Worm (Caenorhabditis elegans) whole organism, L3 larva: Measurements from ENCODE around the gene R102.11.

ENCODE experiments used
- R02D3.7 ChIP-seq: fragments of 150-350 bp; optimal IDR thresholded peaks from 2 replicates; lab custom pipeline; 2014; ENCODE audit warnings: missing biosample characterization, missing genetic modification characterization
- ZK546.5 ChIP-seq: sonication (generic microtip); optimal IDR thresholded peaks from 2 replicates; lab custom pipeline; 2017; ENCODE audit warnings: missing biosample characterization, missing genetic modification characterization
- aly-2 ChIP-seq: fragments of 150-350 bp; optimal IDR thresholded peaks from 2 replicates; lab custom pipeline; 2014; ENCODE audit warnings: missing biosample characterization, missing genetic modification characterization
- ama-1 ChIP-seq: fragments of 150-350 bp; optimal IDR thresholded peaks from 2 replicates; lab custom pipeline; 2018
- ceh-82 ChIP-seq: fragments of 150-350 bp; optimal IDR thresholded peaks from 2 replicates; lab custom pipeline; 2014; ENCODE audit warnings: missing biosample characterization, missing genetic modification characterization
- daf-12 ChIP-seq: fragments of 150-350 bp; optimal IDR thresholded peaks from 2 replicates; lab custom pipeline; 2014; ENCODE audit warnings: missing biosample characterization, missing genetic modification reagents, missing genetic modification characterization
- egl-27 ChIP-seq: sonication (generic microtip); optimal IDR thresholded peaks from 4 replicates; lab custom pipeline; 2017; ENCODE audit warnings: missing biosample characterization, missing genetic modification reagents, missing genetic modification characterization
- elt-2 ChIP-seq: sonication (generic microtip); optimal IDR thresholded peaks from 2 replicates; lab custom pipeline; 2016; ENCODE audit warnings: missing genetic modification reagents, mild to moderate bottlenecking, missing genetic modification characterization, missing compliant biosample characterization
- fkh-10 ChIP-seq: sonication (generic microtip); optimal IDR thresholded peaks from 2 replicates; lab custom pipeline; 2017; ENCODE audit warnings: missing biosample characterization, missing genetic modification reagents, missing genetic modification characterization
- fos-1 ChIP-seq: fragments of 150-350 bp; optimal IDR thresholded peaks from 2 replicates; lab custom pipeline; 2014; ENCODE audit warnings: missing biosample characterization, missing genetic modification characterization
- hmg-11 ChIP-seq: sonication (generic microtip); optimal IDR thresholded peaks from 2 replicates; lab custom pipeline; 2016; ENCODE audit warnings: missing genetic modification characterization, missing compliant biosample characterization
- jun-1 ChIP-seq: fragments of 150-350 bp; optimal IDR thresholded peaks from 2 replicates; lab custom pipeline; 2014; ENCODE audit warnings: missing biosample characterization, missing genetic modification reagents, missing genetic modification characterization
- lin-15B ChIP-seq: fragments of 150-350 bp; optimal IDR thresholded peaks from 2 replicates; lab custom pipeline; 2014; ENCODE audit warnings: missing biosample characterization, missing genetic modification characterization
- lin-39 ChIP-seq: fragments of 150-350 bp; optimal IDR thresholded peaks from 2 replicates; lab custom pipeline; 2018; ENCODE audit warnings: missing biosample characterization, missing genetic modification reagents, missing genetic modification characterization
- mdl-1 ChIP-seq: fragments of 150-350 bp; optimal IDR thresholded peaks from 2 replicates; lab custom pipeline; 2014; ENCODE audit warnings: missing biosample characterization, missing genetic modification characterization
- mml-1 ChIP-seq: fragments of 150-350 bp; sonication (generic microtip); optimal IDR thresholded peaks from 3 replicates; lab custom pipeline; 2014; ENCODE audit warnings: missing biosample characterization, missing genetic modification characterization
- nhr-11 ChIP-seq: fragments of 150-350 bp; optimal IDR thresholded peaks from 2 replicates; lab custom pipeline; 2014; ENCODE audit warnings: missing biosample characterization, missing genetic modification characterization
- nhr-23 ChIP-seq: fragments of 150-350 bp; optimal IDR thresholded peaks from 2 replicates; lab custom pipeline; 2014; ENCODE audit warnings: missing biosample characterization, missing genetic modification reagents, missing genetic modification characterization
- nhr-25 ChIP-seq: sonication (generic microtip); optimal IDR thresholded peaks from 2 replicates; lab custom pipeline; 2017; ENCODE audit warnings: missing biosample characterization, missing genetic modification characterization
- nhr-28 ChIP-seq: fragments of 150-350 bp; optimal IDR thresholded peaks from 2 replicates; lab custom pipeline; 2014; ENCODE audit warnings: missing biosample characterization, missing genetic modification characterization
- nhr-43 ChIP-seq: sonication (generic microtip); optimal IDR thresholded peaks from 2 replicates; lab custom pipeline; 2016; ENCODE audit warnings: mild to moderate bottlenecking, missing genetic modification characterization, missing compliant biosample characterization; ENCODE audit not compliant: poor library complexity, severe bottlenecking
- nhr-67 ChIP-seq: fragments of 150-350 bp; optimal IDR thresholded peaks from 2 replicates; lab custom pipeline; 2014; ENCODE audit warnings: missing biosample characterization, missing genetic modification characterization
- nhr-76 ChIP-seq: fragments of 150-350 bp; sonication (generic microtip); optimal IDR thresholded peaks from 5 replicates; lab custom pipeline; 2014; ENCODE audit warnings: missing biosample characterization, missing genetic modification characterization
- nhr-77 ChIP-seq: fragments of 150-350 bp; optimal IDR thresholded peaks from 2 replicates; lab custom pipeline; 2014; ENCODE audit warnings: missing biosample characterization, missing genetic modification characterization
- pha-4 ChIP-seq: fragments of 150-350 bp; optimal IDR thresholded peaks from 2 replicates; lab custom pipeline; 2014; ENCODE audit warnings: missing biosample characterization, missing genetic modification reagents, missing genetic modification characterization
- pqm-1 ChIP-seq: fragments of 150-350 bp; optimal IDR thresholded peaks from 2 replicates; lab custom pipeline; 2017; ENCODE audit warnings: missing biosample characterization, missing genetic modification characterization, inconsistent platforms
- sea-2 ChIP-seq: fragments of 150-350 bp; sonication (generic microtip); optimal IDR thresholded peaks from 4 replicates; lab custom pipeline; 2014; ENCODE audit warnings: missing biosample characterization, missing genetic modification reagents, missing genetic modification characterization
- skn-1 ChIP-seq: fragments of 150-350 bp; optimal IDR thresholded peaks from 2 replicates; lab custom pipeline; 2014; ENCODE audit warnings: missing biosample characterization, missing genetic modification characterization
- snpc-4 ChIP-seq: fragments of 150-350 bp; optimal IDR thresholded peaks from 2 replicates; lab custom pipeline; 2014; ENCODE audit warnings: missing biosample characterization, missing genetic modification characterization
- tbx-2 ChIP-seq: sonication (generic microtip); optimal IDR thresholded peaks from 2 replicates; lab custom pipeline; 2016; ENCODE audit warnings: mild to moderate bottlenecking, missing genetic modification characterization, missing compliant biosample characterization
- unc-39 ChIP-seq: sonication (generic microtip); optimal IDR thresholded peaks from 4 replicates; lab custom pipeline; 2017; ENCODE audit warnings: missing biosample characterization, missing genetic modification characterization
- unc-62 ChIP-seq: fragments of 150-350 bp; sonication (generic microtip); optimal IDR thresholded peaks from 4 replicates; lab custom pipeline; 2014; ENCODE audit warnings: missing biosample characterization, missing genetic modification reagents, missing genetic modification characterization

Gene R102.11

DNA sequence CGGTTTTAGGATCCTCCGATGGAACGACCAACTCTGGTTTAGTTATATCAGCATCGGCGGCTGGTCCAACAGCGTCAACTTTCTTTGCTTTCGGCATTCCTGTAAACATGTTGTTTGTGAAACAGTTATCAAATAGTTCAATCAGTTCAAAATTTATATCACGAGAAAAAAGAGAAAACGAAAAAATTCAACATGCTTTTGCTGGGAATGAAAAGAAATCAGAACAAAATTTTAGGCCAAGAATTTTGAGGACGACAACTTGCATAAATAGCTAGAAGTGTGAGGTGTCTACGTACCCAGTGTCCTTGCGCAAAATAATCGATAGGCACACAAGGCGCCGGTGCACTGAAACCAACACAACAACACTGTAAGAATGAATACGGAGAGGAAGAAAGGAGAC is 19.2 kb downstream of the R102.11 start, which contains the start of gene K08C7.4:
K08C7.4 (minus strand) TSS at position 101 of the 400 bp plus-strand sequence.
- TF ChIP-seq nhr-76: no peak
- TF ChIP-seq nhr-23 (tag; lab: Kevin White, UChicago): no peak
- TF ChIP-seq mml-1 (tag; lab: Kevin White, UChicago): no peak
- no peak for TF ChIP-seq unc-39
- no peak for TF ChIP-seq snpc-4 (tag; lab: Kevin White, UChicago)
- no peak for TF ChIP-seq skn-1 (tag; lab: Kevin White, UChicago)
- TF ChIP-seq hmg-11 (tag; lab: Kevin White, UChicago): no peak
- no peak for TF ChIP-seq sea-2 (GFP tag; lab: Kevin White, UChicago)
- TF ChIP-seq lin-15B (tag; lab: Kevin White, UChicago): no peak

DNA sequence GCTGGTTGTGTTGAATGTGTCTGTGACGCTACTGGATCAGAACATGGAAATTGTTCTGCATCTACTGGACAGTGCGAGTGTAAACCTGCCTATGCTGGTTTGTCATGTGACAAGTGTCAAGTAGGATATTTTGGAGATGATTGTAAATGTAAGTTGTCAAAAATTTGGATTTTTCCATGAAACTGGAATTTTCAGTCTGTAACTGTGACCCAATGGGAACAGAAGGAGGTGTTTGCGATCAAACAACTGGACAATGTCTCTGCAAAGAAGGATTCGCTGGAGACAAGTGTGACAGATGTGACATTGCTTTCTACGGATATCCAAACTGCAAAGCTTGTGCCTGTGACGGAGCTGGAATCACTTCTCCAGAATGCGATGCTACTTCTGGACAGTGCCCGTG is 31.0 kb downstream of the R102.11 start:
- TF ChIP-seq nhr-67: no peak
- no peak for TF ChIP-seq nhr-23 (tag; lab: Kevin White, UChicago)
- no peak for TF ChIP-seq jun-1
- no peak for TF ChIP-seq daf-12
- no peak for TF ChIP-seq nhr-76
- no peak for TF ChIP-seq pha-4 (tag; lab: Kevin White, UChicago)
- TF ChIP-seq nhr-25 (tag; lab: Kevin White, UChicago): no peak
- no peak for TF ChIP-seq egl-27
- TF ChIP-seq ceh-82 (tag; lab: Kevin White, UChicago): no peak
- TF ChIP-seq mml-1 (tag; lab: Kevin White, UChicago): no peak
- TF ChIP-seq mdl-1 (tag; lab: Kevin White, UChicago): no peak
- no peak for TF ChIP-seq tbx-2 (tag; lab: Kevin White, UChicago)
- TF ChIP-seq hmg-11 (tag; lab: Kevin White, UChicago): no peak
- no peak for TF ChIP-seq skn-1 (tag; lab: Kevin White, UChicago)
- no peak for TF ChIP-seq nhr-28 (tag; lab: Kevin White, UChicago)
- TF ChIP-seq nhr-11 (tag; lab: Kevin White, UChicago): no peak
- TF ChIP-seq aly-2 (tag; lab: Kevin White, UChicago): no peak
- TF ChIP-seq fos-1: no peak
- TF ChIP-seq fkh-10: no peak
- TF ChIP-seq, all 47 proteins: peak for 0

DNA sequence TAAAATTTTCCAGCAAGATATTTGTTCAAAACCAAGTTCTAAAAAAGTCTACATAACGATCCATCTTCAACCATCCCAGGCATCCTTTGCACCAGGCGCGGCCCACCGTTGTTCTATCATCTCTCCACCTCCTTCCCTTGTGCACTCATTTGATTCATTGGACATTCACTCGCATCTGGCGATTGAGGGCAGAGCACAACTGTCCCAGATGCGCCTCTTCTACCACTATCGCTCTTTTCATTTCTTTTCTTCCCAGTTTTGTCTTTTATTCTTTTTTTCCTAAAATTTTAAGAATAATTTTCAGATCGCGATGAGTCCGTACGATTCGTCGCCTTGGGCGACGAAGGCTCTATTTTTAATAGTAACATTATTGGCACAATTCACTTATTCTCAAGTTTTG is 33.0 kb downstream of the R102.11 start, which contains the start of gene epi-1:
epi-1 (plus strand) TSS at position 301 of the 400 bp plus-strand sequence.
- TF ChIP-seq sea-2 (GFP tag; lab: Kevin White, UChicago): no peak
- TF ChIP-seq lin-39 (tag; lab: Kevin White, UChicago): no peak
- TF ChIP-seq ama-1: no peak
- TF ChIP-seq mml-1 (tag; lab: Kevin White, UChicago): no peak
- no peak for TF ChIP-seq snpc-4 (tag; lab: Kevin White, UChicago)
- no peak for TF ChIP-seq ZK546.5 (tag; lab: Kevin White, UChicago)

DNA sequence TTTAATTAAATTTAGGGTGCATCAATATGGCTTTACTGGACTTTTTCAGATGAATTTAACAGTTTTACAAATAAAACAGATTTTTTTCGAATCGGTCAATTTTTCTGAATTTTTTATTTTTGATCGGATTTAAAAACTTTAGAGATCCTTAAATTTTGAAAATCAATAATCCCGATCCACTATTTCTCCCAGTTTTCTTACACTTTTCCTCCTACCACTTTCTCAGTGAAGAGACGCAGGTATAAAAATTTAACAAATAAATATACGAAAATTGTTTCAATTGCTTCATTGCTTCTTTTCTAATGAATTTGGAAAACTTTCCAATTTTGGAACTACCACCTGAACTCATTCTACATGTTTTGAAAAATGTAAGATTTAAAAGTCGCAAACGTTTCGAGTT is 35.4 kb downstream of the R102.11 start, which contains the start of gene K08C7.7:
K08C7.7 (plus strand) TSS at position 301 of the 400 bp plus-strand sequence.
- TF ChIP-seq nhr-77 (tag; lab: Kevin White, UChicago): no peak
- TF ChIP-seq nhr-43: no peak

DNA sequence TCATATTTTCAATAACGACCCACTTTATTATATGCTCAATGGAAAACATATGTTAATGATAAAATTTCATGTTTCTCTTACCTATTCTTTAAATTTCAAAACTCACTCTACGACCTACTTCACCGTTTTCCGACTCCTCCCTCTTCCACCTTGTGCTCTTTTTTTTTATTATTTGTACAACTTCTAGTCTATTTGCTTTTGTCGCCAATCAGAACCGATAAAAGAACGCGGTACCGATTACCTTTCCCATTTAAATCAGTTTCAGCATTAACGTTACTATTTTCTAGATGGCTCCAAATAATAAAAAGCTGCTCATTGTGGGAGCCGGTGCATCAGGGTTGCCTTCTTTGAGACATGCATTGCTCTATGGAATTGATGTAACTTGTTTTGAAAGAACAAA is 37.8 kb downstream of the R102.11 start, which contains the start of gene fmo-1:
fmo-1 (plus strand) TSS at position 98 of the 400 bp plus-strand sequence.
- no peak for TF ChIP-seq jun-1
- TF ChIP-seq ceh-82 (tag; lab: Kevin White, UChicago): no peak
- TF ChIP-seq elt-2 (tag; lab: Kevin White, UChicago): peak; percentile 57
- no peak for TF ChIP-seq unc-62 (GFP tag; lab: Kevin White, UChicago)
- TF ChIP-seq R02D3.7 (tag; lab: Kevin White, UChicago): no peak
- TF ChIP-seq lin-39 (tag; lab: Kevin White, UChicago): no peak
- TF ChIP-seq nhr-43: no peak
- TF ChIP-seq pqm-1 (tag; lab: Kevin White, UChicago): peak; percentile 66
- TF ChIP-seq hmg-11 (tag; lab: Kevin White, UChicago): no peak

DNA sequence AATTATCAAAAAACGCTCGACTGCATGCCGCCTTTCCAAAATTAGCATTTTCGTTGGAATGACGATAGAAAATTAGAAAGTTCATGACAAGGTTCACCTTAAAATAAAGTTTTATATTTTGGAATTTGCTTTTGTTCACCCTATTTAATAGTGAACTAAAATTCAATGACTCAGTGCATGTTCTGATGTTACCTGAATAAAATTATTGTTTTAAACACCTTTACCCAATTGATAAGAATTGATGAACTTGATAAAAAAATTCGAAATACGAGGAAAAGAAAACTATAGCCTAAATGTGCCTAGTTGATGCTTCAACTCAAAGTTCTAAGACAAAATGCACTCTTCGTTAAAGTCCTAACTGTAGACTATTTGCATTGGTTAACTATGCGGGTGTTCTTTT is 38.5 kb downstream of the R102.11 start:
- TF ChIP-seq pqm-1 (tag; lab: Kevin White, UChicago) (peak; percentile 51), R02D3.7 (tag; lab: Kevin White, UChicago) (no peak), tbx-2 (tag; lab: Kevin White, UChicago) (no peak), skn-1 (tag; lab: Kevin White, UChicago) (no peak)
- TF ChIP-seq, all 47 proteins: peak for 1
